ENCODE assay signal across 5 worm cellular contexts in genomic region chrIII:2313985-2314494, ce11.
TF ChIP-seq lines count a peak whose summit lies in the region.

Gene fbxa-66, minus strand, starts transcription at chrIII:2314035.
Gene iffb-1, plus strand, starts transcription at chrIII:2314436.

TF ChIP-seq in whole organism, L1 larva, 84 proteins besides CTCF, POLR2A, EP300 and RAD21 (continues in another document):
- TF ChIP-seq tbx-2 (tag; optimal IDR thresholded peaks at IDR 0.05; lab: Kevin White, UChicago) (no peak), dsc-1 (tag; optimal IDR thresholded peaks at IDR 0.05; lab: Kevin White, UChicago) (no peak), nhr-71 (tag; optimal IDR thresholded peaks at IDR 0.05; lab: Kevin White, UChicago) (no peak), snu-23 (GFP tag; optimal IDR thresholded peaks at IDR 0.05; lab: Kevin White, UChicago) (no peak), ceh-8 (GFP tag; optimal IDR thresholded peaks at IDR 0.05; lab: Kevin White, UChicago) (no peak), aha-1 (tag; optimal IDR thresholded peaks at IDR 0.05; lab: Kevin White, UChicago) (no peak), xbp-1 (tag; optimal IDR thresholded peaks at IDR 0.05; lab: Kevin White, UChicago) (peak; percentile 2), nhr-85 (tag; lab: Kevin White, UChicago) (peak; percentile 51), nhr-19 (GFP tag; conservative IDR thresholded peaks at IDR 0.05; lab: Robert Waterston, UW) (no peak), mep-1 (tag; optimal IDR thresholded peaks at IDR 0.05; lab: Kevin White, UChicago) (peak; percentile 51), unc-130 (tag; optimal IDR thresholded peaks at IDR 0.05; lab: Kevin White, UChicago) (no peak), ztf-4 (tag; optimal IDR thresholded peaks at IDR 0.05; lab: Kevin White, UChicago) (no peak), lsy-2 (tag; optimal IDR thresholded peaks at IDR 0.05; lab: Kevin White, UChicago) (peak; percentile 39 to 47), ets-5 (GFP tag; IDR thresholded peaks at IDR 0.05; lab: Robert Waterston, UW) (no peak), skn-1 (tag; optimal IDR thresholded peaks at IDR 0.05; lab: Kevin White, UChicago) (peak; percentile 9), jun-1 (tag; optimal IDR thresholded peaks at IDR 0.05; lab: Kevin White, UChicago) (no peak), lin-35 (GFP tag; optimal IDR thresholded peaks at IDR 0.05; lab: Kevin White, UChicago) (peak; percentile 37 to 55), nhr-237 (tag; optimal IDR thresholded peaks at IDR 0.05; lab: Kevin White, UChicago) (no peak), nhr-90 (tag; optimal IDR thresholded peaks at IDR 0.05; lab: Kevin White, UChicago; ENCODE audit: poor library complexity) (no peak)

TF ChIP-seq in whole organism, L2 larva, 48 proteins besides CTCF, POLR2A, EP300 and RAD21:
- TF ChIP-seq lsy-2 (tag; optimal IDR thresholded peaks at IDR 0.05; lab: Kevin White, UChicago) (peak; percentile 18 to 46), gmeb-1 (tag; optimal IDR thresholded peaks at IDR 0.05; lab: Kevin White, UChicago) (peak; percentile 23), unc-55 (GFP tag; optimal IDR thresholded peaks at IDR 0.05; lab: Kevin White, UChicago) (peak; percentile 47), C34F6.9 (tag; optimal IDR thresholded peaks at IDR 0.05; lab: Kevin White, UChicago) (peak; percentile 25), lin-13 (GFP tag; optimal IDR thresholded peaks at IDR 0.05; lab: Kevin White, UChicago) (peak; percentile 5), ztf-4 (tag; optimal IDR thresholded peaks at IDR 0.05; lab: Kevin White, UChicago) (no peak)

TF ChIP-seq in whole organism, L3 larva, 47 proteins besides CTCF, POLR2A, EP300 and RAD21:
- no peak for TF ChIP-seq nhr-11 (tag; optimal IDR thresholded peaks at IDR 0.05; lab: Kevin White, UChicago)
- TF ChIP-seq egl-5 (tag; optimal IDR thresholded peaks at IDR 0.05; lab: Kevin White, UChicago), result no peak
- TF ChIP-seq fos-1 (tag; optimal IDR thresholded peaks at IDR 0.05; lab: Kevin White, UChicago), result no peak
- peak; percentile 24 for TF ChIP-seq pha-4 (tag; optimal IDR thresholded peaks at IDR 0.05; lab: Kevin White, UChicago)
- TF ChIP-seq hmg-11 (tag; optimal IDR thresholded peaks at IDR 0.05; lab: Kevin White, UChicago), result peak; percentile 51
- TF ChIP-seq sea-2 (GFP tag; optimal IDR thresholded peaks at IDR 0.05; lab: Kevin White, UChicago), result no peak
- no peak for TF ChIP-seq ZK546.5 (tag; optimal IDR thresholded peaks at IDR 0.05; lab: Kevin White, UChicago)
- no peak for TF ChIP-seq egl-27 (tag; optimal IDR thresholded peaks at IDR 0.05; lab: Kevin White, UChicago)
- no peak for TF ChIP-seq ceh-28 (tag; optimal IDR thresholded peaks at IDR 0.05; lab: Kevin White, UChicago)

TF ChIP-seq in whole organism, L4 larva, 104 proteins besides CTCF, POLR2A, EP300 and RAD21:
- TF ChIP-seq madf-5 (GFP tag; IDR thresholded peaks at IDR 0.05; lab: Robert Waterston, UW), result no peak
- TF ChIP-seq dpl-1 (GFP tag; optimal IDR thresholded peaks at IDR 0.05; lab: Kevin White, UChicago), result peak; percentile 60
- peak; percentile 47 for TF ChIP-seq lin-38 (GFP tag; IDR thresholded peaks at IDR 0.05; lab: Robert Waterston, UW)
TF ChIP-seq in whole organism, L4 larva: peak in this region for 2.

TF ChIP-seq in whole organism, mixed stage, embryonic, 35 proteins besides CTCF, POLR2A, EP300 and RAD21:
- no peak for TF ChIP-seq ceh-83 (GFP tag; optimal IDR thresholded peaks at IDR 0.05; lab: Kevin White, UChicago)
- TF ChIP-seq ces-1 (GFP tag; optimal IDR thresholded peaks at IDR 0.05; lab: Kevin White, UChicago), result peak; percentile 44

Comparison
In these comparisons a context has a peak if more than half of its experiments do, and no peak if none do; other contexts are left out.
1. Of the 29 proteins assayed by ChIP-seq in both whole organism, L4 larva and whole organism, L1 larva: peak only in whole organism, L4 larva: none; only in whole organism, L1 larva: lsy-2, mep-1 and skn-1; in both: dpl-1; in neither: 24; mixed calls (peak in some experiments, not most) for 1.